Fruit fly (Drosophila melanogaster) Kc167 (cell line): Measurements from ENCODE around the gene CG13893.

Source experiments
- Myc ChIP-seq: fragments of >200 bp; optimal IDR thresholded peaks from 2 replicates; lab custom pipeline; 2017; ENCODE audit warnings: missing external identifiers
- Sin3A ChIP-seq: fragments of >200 bp; optimal IDR thresholded peaks from 2 replicates; lab custom pipeline; 2018; ENCODE audit warnings: missing external identifiers
- h ChIP-seq: fragments of >200 bp; optimal IDR thresholded peaks from 3 replicates; lab custom pipeline; 2018; ENCODE audit warnings: missing external identifiers
- insv ChIP-seq: fragments of >200 bp; optimal IDR thresholded peaks from 3 replicates; lab custom pipeline; 2018; ENCODE audit warnings: missing external identifiers
- psq ChIP-seq: fragments of >200 bp; optimal IDR thresholded peaks from 2 replicates; lab custom pipeline; 2017; ENCODE audit warnings: missing external identifiers
- ttk ChIP-seq: sonication (Bioruptor generic); optimal IDR thresholded peaks from 2 replicates; lab custom pipeline; 2017; ENCODE audit warnings: missing external identifiers

CG13893 gene

dm6 chr3L:632058-632457 lies 28.2 kb upstream of the CG13893 start:
- no peak for TF ChIP-seq h (lab: Kevin White, UChicago)
- TF ChIP-seq ttk (lab: Kevin White, UChicago): no peak
- no peak for TF ChIP-seq Myc (lab: Kevin White, UChicago)
- TF ChIP-seq insv (lab: Kevin White, UChicago): no peak
- no peak for TF ChIP-seq psq
- no peak for TF ChIP-seq Sin3A (lab: Kevin White, UChicago)

DNA sequence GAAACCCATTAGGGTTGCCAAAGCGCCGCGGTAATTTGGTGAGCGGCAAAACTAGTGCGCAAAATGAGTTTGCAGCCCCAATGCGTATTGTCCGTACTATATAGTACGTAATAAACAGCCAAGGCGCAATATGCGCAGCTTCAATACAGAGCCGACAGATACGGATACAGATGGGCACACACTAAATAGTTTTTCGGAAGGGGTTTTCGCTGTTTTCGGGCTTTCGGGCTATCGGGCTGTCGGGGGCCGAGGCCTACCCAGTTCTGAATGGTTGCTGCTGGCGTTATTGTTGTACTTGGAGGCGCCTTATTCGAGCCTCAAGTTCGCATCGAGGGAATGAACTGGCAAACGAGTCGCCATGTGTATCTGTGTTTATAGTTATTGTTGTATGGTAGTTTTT lies 26.9 kb upstream of the CG13893 start:
- no peak for TF ChIP-seq h (lab: Kevin White, UChicago)
- no peak for TF ChIP-seq insv (lab: Kevin White, UChicago)
- no peak for TF ChIP-seq Sin3A (lab: Kevin White, UChicago)
- no peak for TF ChIP-seq psq
- no peak for TF ChIP-seq Myc (lab: Kevin White, UChicago)

- no peak for TF ChIP-seq insv (lab: Kevin White, UChicago)
- no peak for TF ChIP-seq psq
- TF ChIP-seq Myc (lab: Kevin White, UChicago): no peak
- TF ChIP-seq h (lab: Kevin White, UChicago): no peak
- no peak for TF ChIP-seq ttk (lab: Kevin White, UChicago)
- TF ChIP-seq Sin3A (lab: Kevin White, UChicago): no peak
These were observed 26.3 kb upstream of the CG13893 start for dm6 chr3L:629916-630663.

DNA sequence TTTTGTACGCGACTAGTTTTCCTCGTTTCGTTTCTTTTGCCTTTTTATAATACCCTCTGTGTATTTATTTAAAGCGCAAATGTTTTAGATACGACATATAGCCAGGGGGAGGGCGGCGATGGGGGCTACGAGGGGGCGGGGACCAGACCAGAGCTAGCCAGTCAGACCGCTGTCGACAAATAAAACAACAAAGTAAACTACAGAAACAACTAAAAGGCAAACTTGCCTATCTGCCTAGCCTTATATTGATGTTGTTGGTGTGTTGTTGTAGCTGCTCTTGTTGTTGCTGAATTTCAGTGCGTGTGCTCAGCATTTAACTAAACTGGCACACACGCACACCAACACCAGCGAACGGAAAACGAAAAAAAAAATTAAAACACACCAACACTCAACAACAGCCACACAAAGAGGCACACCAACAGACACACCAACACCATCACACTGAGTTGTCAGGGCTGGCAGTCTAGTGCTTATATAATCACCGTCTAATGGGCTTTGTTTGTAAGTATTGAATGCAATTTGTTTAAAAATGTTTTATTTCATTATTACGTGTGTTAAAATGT lies 25.6 kb upstream of the CG13893 start:
- TF ChIP-seq Sin3A (lab: Kevin White, UChicago) (no peak), insv (lab: Kevin White, UChicago) (no peak), psq (no peak), ttk (lab: Kevin White, UChicago) (no peak), h (lab: Kevin White, UChicago) (no peak), Myc (lab: Kevin White, UChicago) (no peak)

DNA sequence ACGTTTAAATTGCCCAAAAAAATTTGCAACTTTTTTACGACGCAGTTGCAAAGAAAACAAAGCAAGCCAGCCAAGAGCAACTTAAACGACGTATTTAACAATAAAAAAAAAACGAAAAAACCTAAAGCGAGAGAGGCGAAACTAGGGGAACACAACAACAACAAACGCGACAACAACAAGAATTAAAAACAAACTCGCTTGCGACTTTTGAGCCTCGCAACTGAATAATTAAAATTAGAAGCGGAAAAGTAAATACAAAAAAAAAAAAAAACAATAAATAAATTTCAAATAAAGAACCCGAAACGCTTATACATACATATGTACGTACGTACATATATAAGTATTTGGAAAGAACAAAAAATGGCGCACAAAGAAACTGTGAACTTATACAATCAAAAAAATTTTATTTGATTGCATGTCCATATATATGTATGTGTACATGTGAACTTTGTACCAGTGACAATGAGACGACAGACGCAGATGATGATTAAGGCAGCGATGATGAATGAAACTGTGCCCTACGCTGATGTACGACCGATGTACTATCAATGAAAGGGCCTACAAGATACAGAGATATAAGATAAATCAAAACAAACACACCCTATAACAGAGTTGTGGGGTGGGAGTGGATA lies 25.0 kb upstream of the CG13893 start:
- no peak for TF ChIP-seq ttk (lab: Kevin White, UChicago)
- TF ChIP-seq psq: no peak
- TF ChIP-seq Myc (lab: Kevin White, UChicago): no peak
- no peak for TF ChIP-seq Sin3A (lab: Kevin White, UChicago)
- TF ChIP-seq insv (lab: Kevin White, UChicago): no peak
- no peak for TF ChIP-seq h (lab: Kevin White, UChicago)

- TF ChIP-seq psq: no peak
- no peak for TF ChIP-seq Sin3A (lab: Kevin White, UChicago)
- no peak for TF ChIP-seq Myc (lab: Kevin White, UChicago)
- TF ChIP-seq ttk (lab: Kevin White, UChicago): no peak
- no peak for TF ChIP-seq insv (lab: Kevin White, UChicago)
- no peak for TF ChIP-seq h (lab: Kevin White, UChicago)
These were observed 24.2 kb upstream of the CG13893 start for dm6 chr3L:627819-628601.

- TF ChIP-seq insv (lab: Kevin White, UChicago) (no peak), Myc (lab: Kevin White, UChicago) (no peak), ttk (lab: Kevin White, UChicago) (no peak), psq (no peak), Sin3A (lab: Kevin White, UChicago) (no peak), h (lab: Kevin White, UChicago) (no peak)
These were observed 23.6 kb upstream of the CG13893 start for dm6 chr3L:627370-627769.

DNA sequence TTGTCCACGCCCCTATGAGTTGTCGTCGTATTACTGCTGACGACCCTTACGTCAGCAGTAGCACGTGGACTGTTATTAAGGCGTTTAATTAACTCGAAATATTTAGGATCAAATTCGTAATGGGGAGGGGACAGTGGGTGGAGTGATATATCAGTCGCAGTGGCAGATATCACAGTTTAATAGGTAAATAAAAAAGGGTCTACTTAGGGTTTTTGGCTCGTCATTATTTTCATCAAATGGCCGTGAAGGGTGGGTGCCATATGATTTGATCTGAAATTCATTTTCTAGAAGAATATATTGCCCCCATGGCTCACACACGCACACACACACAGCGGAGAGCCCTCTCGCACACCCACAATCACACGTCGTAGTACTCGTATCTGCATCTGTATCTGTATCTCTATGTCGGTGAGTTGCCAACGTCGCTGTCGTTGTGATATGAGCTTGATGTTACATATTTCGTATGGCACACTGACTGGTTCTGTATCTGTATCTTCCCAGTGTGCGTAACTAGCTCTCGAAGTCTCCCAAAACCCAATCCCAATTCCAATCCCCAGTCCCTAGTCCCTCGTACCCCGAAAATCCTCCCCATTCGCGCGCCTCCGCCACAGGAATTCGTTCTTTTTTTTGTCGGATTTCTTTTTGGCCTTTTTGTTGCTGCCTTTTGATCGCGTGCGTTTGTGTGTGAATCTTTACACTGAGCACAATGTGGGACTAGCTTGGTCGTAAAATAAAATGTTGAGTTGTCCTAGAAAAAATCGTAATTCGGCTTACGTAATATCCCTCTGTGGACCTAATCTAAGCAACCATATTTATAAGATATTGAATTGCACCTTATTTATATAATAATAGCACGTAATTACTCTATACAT lies 22.9 kb upstream of the CG13893 start:
- TF ChIP-seq psq (no peak), Myc (lab: Kevin White, UChicago) (no peak), Sin3A (lab: Kevin White, UChicago) (no peak), h (lab: Kevin White, UChicago) (no peak), ttk (lab: Kevin White, UChicago) (no peak), insv (lab: Kevin White, UChicago) (no peak)

DNA sequence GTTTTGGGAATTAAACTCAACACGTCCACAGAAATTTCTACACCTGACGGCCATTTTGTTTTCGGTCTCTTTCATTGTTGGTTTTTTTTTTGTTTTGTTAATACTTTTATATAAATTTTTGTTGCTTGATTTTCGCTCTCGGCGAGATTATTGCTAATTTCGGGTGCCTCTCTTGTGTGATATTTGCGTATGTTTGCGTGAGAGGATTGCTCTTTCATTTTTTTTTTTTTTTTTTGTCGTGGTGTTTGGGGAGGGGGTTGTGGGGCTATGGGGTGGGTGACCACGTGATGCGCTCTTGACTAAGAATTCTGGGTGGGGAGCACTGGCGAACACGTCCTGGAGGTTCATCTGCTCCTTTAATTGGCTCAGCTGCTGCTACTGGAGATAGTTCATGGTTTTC lies 22.1 kb upstream of the CG13893 start:
- TF ChIP-seq insv (lab: Kevin White, UChicago) (no peak), Myc (lab: Kevin White, UChicago) (no peak), psq (no peak), h (lab: Kevin White, UChicago) (no peak), ttk (lab: Kevin White, UChicago) (no peak), Sin3A (lab: Kevin White, UChicago) (no peak)

DNA sequence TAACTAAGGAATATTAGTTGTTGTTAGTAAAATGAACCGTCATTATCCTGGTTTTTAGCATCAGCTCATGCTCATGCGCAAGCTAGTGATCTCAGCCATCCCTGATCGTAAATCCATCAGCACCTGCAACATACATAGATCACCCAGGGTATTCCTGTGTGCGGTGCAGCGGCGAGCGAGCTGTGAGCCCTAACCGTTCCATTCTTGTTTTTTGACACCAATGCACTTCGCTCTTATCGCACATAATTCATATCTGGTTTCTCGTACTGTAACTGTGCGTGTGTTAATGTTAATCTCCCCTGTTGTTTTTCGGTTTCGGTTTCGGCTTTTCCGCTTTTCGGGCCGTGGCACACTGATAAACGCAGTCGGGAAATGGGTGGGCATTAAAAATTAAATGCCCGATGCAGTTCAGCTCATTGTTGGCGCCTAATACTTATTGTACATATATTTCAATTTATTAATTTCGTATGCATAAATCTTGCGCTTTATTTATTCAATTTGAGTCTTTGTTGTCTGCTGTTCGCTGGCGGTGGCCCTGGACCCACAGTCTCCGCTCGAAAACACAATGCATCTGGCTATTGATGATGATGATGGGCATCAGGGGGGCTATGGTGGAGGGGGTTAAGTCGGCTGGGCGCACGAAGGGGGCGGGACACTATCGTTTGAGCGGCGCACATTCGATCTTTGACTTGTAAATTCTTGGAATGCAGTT lies 20.6 kb upstream of the CG13893 start:
- TF ChIP-seq Sin3A (lab: Kevin White, UChicago) (no peak), ttk (lab: Kevin White, UChicago) (no peak), insv (lab: Kevin White, UChicago) (no peak), psq (no peak)
